Worm (Caenorhabditis elegans): ENCODE measurements around the gene sea-1.

DNA sequence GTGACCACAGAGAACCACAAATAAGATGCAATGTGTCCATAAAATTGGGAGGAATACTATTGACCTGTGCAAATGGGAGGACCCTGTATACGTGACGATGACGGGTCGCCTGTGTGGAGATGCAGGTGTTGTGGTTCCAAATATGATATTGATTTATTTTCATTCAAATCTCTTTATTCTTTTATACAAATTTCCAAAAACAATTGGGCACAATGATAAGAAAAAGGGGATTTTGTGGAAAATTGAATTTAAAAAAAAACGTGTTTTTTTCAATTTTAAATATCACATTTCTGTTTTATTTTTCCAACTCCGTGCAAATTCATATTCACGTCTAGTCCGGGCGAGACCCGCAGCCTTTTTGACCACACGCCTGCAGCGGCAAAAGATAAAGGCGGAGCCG, 1.8 kb upstream of the sea-1 start, which contains the start of gene F19B10.2:
- no peak for TF ChIP-seq lin-13 (GFP tag; optimal IDR thresholded peaks at IDR 0.05)
- no peak for TF ChIP-seq elt-1 (tag; optimal IDR thresholded peaks at IDR 0.05)
- no peak for TF ChIP-seq F13H6.1 (tag; optimal IDR thresholded peaks at IDR 0.05)
- no peak for TF ChIP-seq unc-62 (GFP tag; optimal IDR thresholded peaks at IDR 0.05)
- TF ChIP-seq zag-1 (tag; optimal IDR thresholded peaks at IDR 0.05) = no peak
- TF ChIP-seq nhr-77 (tag; optimal IDR thresholded peaks at IDR 0.05) = no peak
